Fruit fly (Drosophila melanogaster): Measurements from ENCODE around the gene CG10657.

The CG10657 gene

DNA sequence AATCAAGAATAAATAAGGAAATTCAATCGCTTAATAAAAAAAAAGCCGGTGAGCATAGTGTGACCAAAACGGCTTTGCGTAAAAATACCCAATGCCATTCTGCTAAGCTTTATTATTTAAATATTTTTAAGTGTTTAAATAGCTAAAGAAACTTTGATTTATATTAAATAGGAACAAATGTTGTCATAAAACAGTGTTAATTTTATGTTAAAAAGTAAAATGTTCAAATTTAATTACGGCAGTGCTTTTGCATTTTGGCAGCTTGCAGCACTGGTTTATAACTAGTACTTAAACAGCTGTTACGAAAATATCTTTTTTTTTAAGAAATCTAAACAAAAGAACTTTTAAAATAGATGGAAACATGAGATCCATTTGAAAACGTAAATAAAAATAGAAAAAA, 4.2 kb upstream of the CG10657 start, which contains the start of the genes CG10638 and CG10681 (continued):
- TF ChIP-seq sima (GFP tag; optimal IDR thresholded peaks at IDR 0.05), result no peak
- no peak for TF ChIP-seq CG14014 (GFP tag; IDR thresholded peaks at IDR 0.05)
- no peak for TF ChIP-seq E2f1 (GFP tag; IDR thresholded peaks at IDR 0.05)
- TF ChIP-seq ase (GFP tag; IDR thresholded peaks at IDR 0.05), result no peak
- TF ChIP-seq CG5245 (GFP tag; optimal IDR thresholded peaks at IDR 0.05), result peak; percentile 49
- no peak for TF ChIP-seq CG10462 (GFP tag; optimal IDR thresholded peaks at IDR 0.05)
- TF ChIP-seq CG8290 (GFP tag; optimal IDR thresholded peaks at IDR 0.05), result peak; percentile 71
- TF ChIP-seq CG8290 (tag; optimal IDR thresholded peaks at IDR 0.05), result no peak
- TF ChIP-seq jumu (GFP tag; optimal IDR thresholded peaks at IDR 0.05), result no peak
- no peak for TF ChIP-seq CG13123 (GFP tag; optimal IDR thresholded peaks at IDR 0.05)
- TF ChIP-seq H2.0 (GFP tag; IDR thresholded peaks at IDR 0.05), result no peak
- no peak for TF ChIP-seq CG10366 (GFP tag; IDR thresholded peaks at IDR 0.05)
- TF ChIP-seq sc (optimal IDR thresholded peaks at IDR 0.05), result no peak
- no peak for TF ChIP-seq sc (GFP tag; optimal IDR thresholded peaks at IDR 0.05)
- no peak for TF ChIP-seq CG11696 (GFP tag; IDR thresholded peaks at IDR 0.05)
- TF ChIP-seq CG13296 (GFP tag; optimal IDR thresholded peaks at IDR 0.05), result peak; percentile 54
- peak; percentile 22 to 51 for TF ChIP-seq Pdp1 (GFP tag; optimal IDR thresholded peaks at IDR 0.05)
- TF ChIP-seq Hr78 (GFP tag; optimal IDR thresholded peaks at IDR 0.05), result no peak
- peak; percentile 30 for TF ChIP-seq CG12104 (GFP tag; optimal IDR thresholded peaks at IDR 0.05)
- TF ChIP-seq D19A (tag; optimal IDR thresholded peaks at IDR 0.05), result peak; percentile 34
- no peak for TF ChIP-seq ssp (GFP tag; IDR thresholded peaks at IDR 0.05)
- peak; percentile 41 for TF ChIP-seq Blimp-1 (GFP tag; optimal IDR thresholded peaks at IDR 0.05)
- no peak for TF ChIP-seq so (GFP tag; IDR thresholded peaks at IDR 0.05)
- TF ChIP-seq lilli (GFP tag; optimal IDR thresholded peaks at IDR 0.05), result peak; percentile 61
- TF ChIP-seq dimm (GFP tag; IDR thresholded peaks at IDR 0.05), result no peak
- TF ChIP-seq Bteb2 (GFP tag; optimal IDR thresholded peaks at IDR 0.05), result peak; percentile 25
- TF ChIP-seq nom (GFP tag; optimal IDR thresholded peaks at IDR 0.05), result peak; percentile 30
- no peak for TF ChIP-seq CG15011 (GFP tag; optimal IDR thresholded peaks at IDR 0.05)
- peak; percentile 53 for TF ChIP-seq CG18476 (GFP tag; optimal IDR thresholded peaks at IDR 0.05)
- no peak for TF ChIP-seq CG16813 (GFP tag; IDR thresholded peaks at IDR 0.05; ENCODE audit: partially characterized antibody)
- no peak for TF ChIP-seq Atf3 (GFP tag; optimal IDR thresholded peaks at IDR 0.05)
- TF ChIP-seq disco-r (GFP tag; optimal IDR thresholded peaks at IDR 0.05), result no peak
- TF ChIP-seq CG15696 (tag; optimal IDR thresholded peaks at IDR 0.05), result no peak
- TF ChIP-seq Hmr (GFP tag; optimal IDR thresholded peaks at IDR 0.05), result peak; percentile 13
- TF ChIP-seq ham (GFP tag; IDR thresholded peaks at IDR 0.05), result no peak
- TF ChIP-seq CG10267 (tag; optimal IDR thresholded peaks at IDR 0.05), result peak; percentile 98
- no peak for TF ChIP-seq Drgx (GFP tag; IDR thresholded peaks at IDR 0.05)
- peak; percentile 42; the same call in 1 of the 2 replicates for TF ChIP-seq sna (GFP tag; IDR thresholded peaks at IDR 0.05; ENCODE audit: partially characterized antibody)
- TF ChIP-seq Sox102F (GFP tag; optimal IDR thresholded peaks at IDR 0.05), result peak; percentile 33
- TF ChIP-seq CG17568 (GFP tag; optimal IDR thresholded peaks at IDR 0.05), result no peak
- no peak for TF ChIP-seq corto (GFP tag; optimal IDR thresholded peaks at IDR 0.05)
- TF ChIP-seq Six4 (GFP tag; optimal IDR thresholded peaks at IDR 0.05), result no peak
- TF ChIP-seq gem (tag; optimal IDR thresholded peaks at IDR 0.05), result peak; percentile 61
- peak; percentile 9 for TF ChIP-seq CG10543 (GFP tag; optimal IDR thresholded peaks at IDR 0.05)
- no peak for TF ChIP-seq gro (GFP tag; optimal IDR thresholded peaks at IDR 0.05)
- peak; percentile 16 for TF ChIP-seq CG13624 (GFP tag; optimal IDR thresholded peaks at IDR 0.05)
- TF ChIP-seq CG8924 (tag; optimal IDR thresholded peaks at IDR 0.05), result peak; percentile 49
- peak; percentile 67 for TF ChIP-seq CG3847 (GFP tag; IDR thresholded peaks at IDR 0.05)
- TF ChIP-seq pho (GFP tag; optimal IDR thresholded peaks at IDR 0.05), result peak; percentile 2
- no peak for TF ChIP-seq eyg (GFP tag; optimal IDR thresholded peaks at IDR 0.05)
- no peak for TF ChIP-seq schlank (tag; optimal IDR thresholded peaks at IDR 0.05)
- TF ChIP-seq CG6683 (GFP tag; optimal IDR thresholded peaks at IDR 0.05), result no peak

Measured in whole organism, embryonic.